Worm (Caenorhabditis elegans) whole organism, L1 larva: ENCODE results near the gene exc-7.

Source experiments
- C04F5.9 ChIP-seq: sonication (generic microtip); optimal IDR thresholded peaks from 2 replicates; lab custom pipeline; 2016; ENCODE audit warnings: missing genetic modification characterization, missing compliant biosample characterization
- C34B4.2 ChIP-seq: sonication (generic microtip); optimal IDR thresholded peaks from 2 replicates; lab custom pipeline; 2017; ENCODE audit warnings: mild to moderate bottlenecking, missing genetic modification characterization, missing compliant biosample characterization
- F16B12.6 ChIP-seq: fragments of 150-350 bp; optimal IDR thresholded peaks from 2 replicates; lab custom pipeline; 2014; ENCODE audit warnings: missing biosample characterization, missing genetic modification characterization
- Y116A8C.19 ChIP-seq: sonication (generic microtip); optimal IDR thresholded peaks from 2 replicates; lab custom pipeline; 2016; ENCODE audit warnings: missing compliant biosample characterization, missing genetic modification characterization, borderline replicate concordance
- aly-2 ChIP-seq: fragments of 150-350 bp; optimal IDR thresholded peaks from 2 replicates; lab custom pipeline; 2014; ENCODE audit warnings: missing biosample characterization, missing genetic modification characterization
- ama-1 ChIP-seq: fragments of 150-350 bp; optimal IDR thresholded peaks from 2 replicates; lab custom pipeline; 2014
- blmp-1 ChIP-seq: fragments of 150-350 bp; optimal IDR thresholded peaks from 2 replicates; lab custom pipeline; 2014; ENCODE audit warnings: missing biosample characterization, missing genetic modification characterization
- ceh-82 ChIP-seq, 3 experiments: fragments of 150-350 bp in 1 of 3; sonication (generic microtip) in 2 of 3; optimal IDR thresholded peaks; 2 replicates each; lab custom pipeline; 2014 to 2017; ENCODE audit warnings: missing biosample characterization in 3 of 3, missing genetic modification characterization in 3 of 3
- ceh-88 ChIP-seq: fragments of 200-800 bp; sonication (Bioruptor generic); IDR thresholded peaks from 2 replicates; pipeline ENCODE4 v1.3.6; 2022; ENCODE audit warnings: missing genetic modification characterization, missing compliant biosample characterization
- ceh-90 ChIP-seq: sonication (generic microtip); optimal IDR thresholded peaks from 2 replicates; lab custom pipeline; 2016; ENCODE audit warnings: missing genetic modification characterization, missing compliant biosample characterization
- dpl-1 ChIP-seq, 3 experiments: fragments of 150-350 bp in 2 of 3; sonication (generic microtip) in 1 of 3; optimal IDR thresholded peaks; 2 replicates each; lab custom pipeline; 2014 to 2017; ENCODE audit warnings: missing biosample characterization in 3 of 3, missing genetic modification characterization in 3 of 3, missing genetic modification reagents in 3 of 3
- efl-1 ChIP-seq, 4 experiments: fragments of 150-350 bp; optimal IDR thresholded peaks in 3 of 4; peaks in 1 of 4; 1 replicate in 1 of 4; 2 replicates in 3 of 4; lab custom pipeline; 2014; ENCODE audit warnings: missing biosample characterization in 2 of 4, missing genetic modification characterization in 2 of 4, missing genetic modification reagents in 2 of 4
- elt-2 ChIP-seq: sonication (generic microtip); optimal IDR thresholded peaks from 2 replicates; lab custom pipeline; 2016; ENCODE audit warnings: missing genetic modification characterization, mild to moderate bottlenecking, inconsistent platforms, missing compliant biosample characterization, missing genetic modification reagents
- elt-3 ChIP-seq, 6 experiments: fragments of 150-350 bp in 1 of 6; sonication (generic microtip); optimal IDR thresholded peaks; 2 replicates each; lab custom pipeline; 2017 to 2018; ENCODE audit warnings: missing biosample characterization in 6 of 6, missing genetic modification characterization in 6 of 6, inconsistent platforms in 1 of 6
- ets-5 ChIP-seq: fragments of 200-800 bp; sonication (Bioruptor generic); IDR thresholded peaks from 2 replicates; pipeline ENCODE4 v1.3.6; 2022; ENCODE audit warnings: missing genetic modification characterization, missing compliant biosample characterization
- fkh-10 ChIP-seq: sonication (generic microtip); optimal IDR thresholded peaks from 2 replicates; lab custom pipeline; 2017; ENCODE audit warnings: missing biosample characterization, missing genetic modification reagents, missing genetic modification characterization
- fkh-8 ChIP-seq: sonication (generic microtip); optimal IDR thresholded peaks from 2 replicates; lab custom pipeline; 2016; ENCODE audit warnings: mild to moderate bottlenecking, missing genetic modification characterization, missing compliant biosample characterization
- fos-1 ChIP-seq: fragments of 150-350 bp; optimal IDR thresholded peaks from 2 replicates; lab custom pipeline; 2014; ENCODE audit warnings: missing biosample characterization, missing genetic modification characterization
- grh-1 ChIP-seq: fragments of 200-800 bp; sonication (Bioruptor generic); IDR thresholded peaks from 2 replicates; pipeline ENCODE4 v1.3.6; 2022; ENCODE audit warnings: missing genetic modification reagents, missing genetic modification characterization, missing compliant biosample characterization
- hlh-17 ChIP-seq: fragments of 200-800 bp; sonication (Bioruptor generic); optimal IDR thresholded peaks from 2 replicates; lab custom pipeline; 2018; ENCODE audit warnings: missing genetic modification characterization, mild to moderate bottlenecking, missing compliant biosample characterization, moderate library complexity, borderline replicate concordance
- hpl-2 ChIP-seq: fragments of 150-350 bp; optimal IDR thresholded peaks from 2 replicates; lab custom pipeline; 2014; ENCODE audit warnings: missing biosample characterization, missing genetic modification reagents, missing genetic modification characterization
- irx-1 ChIP-seq: sonication (generic microtip); optimal IDR thresholded peaks from 2 replicates; lab custom pipeline; 2016; ENCODE audit warnings: missing genetic modification characterization, missing compliant biosample characterization
- jun-1 ChIP-seq: fragments of 150-350 bp; optimal IDR thresholded peaks from 2 replicates; lab custom pipeline; 2014; ENCODE audit warnings: missing biosample characterization, missing genetic modification reagents, missing genetic modification characterization
- lin-14 ChIP-seq: fragments of 200-800 bp; sonication (Bioruptor generic); optimal IDR thresholded peaks from 2 replicates; lab custom pipeline; 2018; ENCODE audit warnings: mild to moderate bottlenecking, missing genetic modification characterization, moderate library complexity, missing compliant biosample characterization
- lin-39 ChIP-seq: fragments of 150-350 bp; optimal IDR thresholded peaks from 2 replicates; lab custom pipeline; 2014; ENCODE audit warnings: missing biosample characterization, missing genetic modification reagents, missing genetic modification characterization
- lir-3 ChIP-seq: sonication (generic microtip); optimal IDR thresholded peaks from 2 replicates; lab custom pipeline; 2016; ENCODE audit warnings: mild to moderate bottlenecking, missing genetic modification characterization, moderate library complexity, missing compliant biosample characterization; ENCODE audit not compliant: poor library complexity
- lsy-2 ChIP-seq, 2 experiments: fragments of 150-350 bp; optimal IDR thresholded peaks; 2 replicates each; lab custom pipeline; 2014; ENCODE audit warnings: missing biosample characterization in 2 of 2, missing genetic modification characterization in 2 of 2
- mab-9 ChIP-seq: fragments of 200-800 bp; sonication (Bioruptor generic); IDR thresholded peaks from 2 replicates; pipeline ENCODE4 v1.3.6; 2022; ENCODE audit warnings: missing genetic modification reagents, missing genetic modification characterization, missing compliant biosample characterization
- mdl-1 ChIP-seq, 2 experiments: fragments of 150-350 bp; optimal IDR thresholded peaks; 2 replicates each; lab custom pipeline; 2014 to 2017; ENCODE audit warnings: missing biosample characterization in 2 of 2, missing genetic modification characterization in 2 of 2, inconsistent platforms in 1 of 2
- nhr-19 ChIP-seq: fragments of 200-800 bp; sonication (Bioruptor generic); conservative IDR thresholded peaks from 2 replicates; pipeline ENCODE4 v1.3.6; 2022; ENCODE audit warnings: missing genetic modification characterization, missing compliant biosample characterization
- nhr-20 ChIP-seq: sonication (generic microtip); optimal IDR thresholded peaks from 2 replicates; lab custom pipeline; 2016; ENCODE audit warnings: mild to moderate bottlenecking, missing genetic modification characterization, missing compliant biosample characterization
- nhr-237 ChIP-seq: fragments of 150-350 bp; optimal IDR thresholded peaks from 2 replicates; lab custom pipeline; 2014; ENCODE audit warnings: missing biosample characterization, missing genetic modification characterization
- nhr-76 ChIP-seq: sonication (generic microtip); optimal IDR thresholded peaks from 2 replicates; lab custom pipeline; 2017; ENCODE audit warnings: missing biosample characterization, missing genetic modification characterization
- nhr-77 ChIP-seq: fragments of 150-350 bp; optimal IDR thresholded peaks from 2 replicates; lab custom pipeline; 2014; ENCODE audit warnings: missing biosample characterization, missing genetic modification characterization
- nhr-85 ChIP-seq: sonication (generic microtip); peaks from one replicate; lab custom pipeline; 2016; ENCODE audit warnings: missing genetic modification characterization, inconsistent platforms, missing compliant biosample characterization
- nhr-90 ChIP-seq: sonication (generic microtip); optimal IDR thresholded peaks from 2 replicates; lab custom pipeline; 2016; ENCODE audit warnings: mild to moderate bottlenecking, missing genetic modification characterization, missing compliant biosample characterization; ENCODE audit not compliant: poor library complexity
- pag-3 ChIP-seq: sonication (generic microtip); optimal IDR thresholded peaks from 2 replicates; lab custom pipeline; 2017; ENCODE audit warnings: missing genetic modification characterization, mild to moderate bottlenecking, missing compliant biosample characterization, antibody characterized with exemption, borderline replicate concordance; ENCODE audit not compliant: insufficient read depth
- pqm-1 ChIP-seq: sonication (generic microtip); optimal IDR thresholded peaks from 3 replicates; lab custom pipeline; 2017; ENCODE audit warnings: missing biosample characterization, missing genetic modification characterization
- rnt-1 ChIP-seq: sonication (generic microtip); optimal IDR thresholded peaks from 2 replicates; lab custom pipeline; 2016; ENCODE audit warnings: mild to moderate bottlenecking, missing genetic modification characterization, moderate library complexity, missing compliant biosample characterization
- skn-1 ChIP-seq: fragments of 150-350 bp; optimal IDR thresholded peaks from 2 replicates; lab custom pipeline; 2014; ENCODE audit warnings: missing biosample characterization, missing genetic modification characterization
- snpc-4 ChIP-seq: fragments of 150-350 bp; optimal IDR thresholded peaks from 2 replicates; lab custom pipeline; 2014; ENCODE audit warnings: missing biosample characterization, missing genetic modification characterization
- snu-23 ChIP-seq: sonication (generic microtip); optimal IDR thresholded peaks from 2 replicates; lab custom pipeline; 2016; ENCODE audit warnings: missing genetic modification characterization, missing compliant biosample characterization
- sox-4 ChIP-seq: sonication (generic microtip); optimal IDR thresholded peaks from 2 replicates; lab custom pipeline; 2016; ENCODE audit warnings: missing genetic modification characterization, missing compliant biosample characterization
- swsn-7 ChIP-seq: sonication (generic microtip); optimal IDR thresholded peaks from 2 replicates; lab custom pipeline; 2016; ENCODE audit warnings: missing genetic modification characterization, missing compliant biosample characterization
- tlp-1 ChIP-seq: fragments of 150-350 bp; optimal IDR thresholded peaks from 2 replicates; lab custom pipeline; 2014; ENCODE audit warnings: missing biosample characterization, missing genetic modification characterization
- unc-130 ChIP-seq: fragments of 150-350 bp; optimal IDR thresholded peaks from 2 replicates; lab custom pipeline; 2017; ENCODE audit warnings: missing biosample characterization, missing genetic modification characterization, inconsistent platforms
- unc-30 ChIP-seq: sonication (generic microtip); optimal IDR thresholded peaks from 2 replicates; lab custom pipeline; 2017; ENCODE audit warnings: missing biosample characterization, missing genetic modification characterization
- unc-62 ChIP-seq: fragments of 150-350 bp; optimal IDR thresholded peaks from 2 replicates; lab custom pipeline; 2014; ENCODE audit warnings: missing biosample characterization, missing genetic modification reagents, missing genetic modification characterization
- unc-86 ChIP-seq: sonication (generic microtip); optimal IDR thresholded peaks from 2 replicates; lab custom pipeline; 2016; ENCODE audit warnings: missing genetic modification characterization, missing compliant biosample characterization
- vab-15 ChIP-seq: sonication (generic microtip); optimal IDR thresholded peaks from 2 replicates; lab custom pipeline; 2017; ENCODE audit warnings: missing genotype, mild to moderate bottlenecking, missing genetic modification characterization, missing compliant biosample characterization
- zip-4 ChIP-seq: fragments of 200-800 bp; sonication (Bioruptor generic); optimal IDR thresholded peaks from 2 replicates; lab custom pipeline; 2018; ENCODE audit warnings: mild to moderate bottlenecking, missing genetic modification characterization, moderate library complexity, missing compliant biosample characterization

Gene exc-7

DNA sequence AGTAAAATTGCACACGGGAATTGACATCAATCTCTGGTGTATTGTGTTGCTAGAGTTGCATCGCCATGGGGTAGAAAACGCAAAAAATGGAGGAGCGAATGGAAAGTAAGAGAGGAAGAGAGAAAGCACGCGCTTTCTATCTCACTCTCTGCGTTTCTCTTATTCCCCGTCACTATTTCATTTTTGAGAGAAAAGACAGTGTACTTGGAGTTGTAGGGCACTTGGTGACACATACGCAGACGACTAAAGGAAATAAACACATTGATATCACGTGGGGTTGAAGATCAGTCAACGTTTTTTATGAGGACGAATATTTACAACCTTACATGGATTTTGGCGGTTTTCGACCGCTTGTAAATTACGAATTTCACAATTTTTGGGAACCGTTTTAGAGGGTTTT, 27.6 kb downstream of the exc-7 start (continued):
- TF ChIP-seq mab-9 (peak; percentile 71), elt-3 (tag; optimal IDR thresholded peaks at IDR 0.05; lab: Kevin White, UChicago) (peak in 5 of 6 experiments; percentile 40 to 99 (median 95)), vab-15 (tag; lab: Kevin White, UChicago) (peak; percentile 40), lin-39 (tag; lab: Kevin White, UChicago) (peak; percentile 81), snpc-4 (peak; percentile 74), F16B12.6 (tag; lab: Kevin White, UChicago) (peak; percentile 51), irx-1 (tag; lab: Kevin White, UChicago) (peak; percentile 93), Y116A8C.19 (no peak), rnt-1 (tag; lab: Kevin White, UChicago) (peak; percentile 95), pqm-1 (tag; lab: Kevin White, UChicago) (no peak), lir-3 (tag; lab: Kevin White, UChicago) (peak; percentile 89), elt-2 (peak; percentile 84), skn-1 (peak; percentile 94), hpl-2 (peak; percentile 71), snu-23 (GFP tag; lab: Kevin White, UChicago) (peak; percentile 99), ceh-82 (tag; optimal IDR thresholded peaks at IDR 0.05; lab: Kevin White, UChicago) (peak; percentile 68 to 91 (median 88)), nhr-77 (tag; lab: Kevin White, UChicago) (peak; percentile 88), tlp-1 (tag; lab: Kevin White, UChicago) (no peak), ets-5 (GFP tag; lab: Robert Waterston, UW) (no peak), fkh-10 (GFP tag; lab: Kevin White, UChicago) (peak; percentile 69), nhr-90 (peak; percentile 95), C04F5.9 (tag; lab: Kevin White, UChicago) (peak; percentile 73), grh-1 (GFP tag; lab: Robert Waterston, UW) (peak; percentile 85), mdl-1 (tag; optimal IDR thresholded peaks at IDR 0.05; lab: Kevin White, UChicago) (peak; percentile 95 to 100), C34B4.2 (tag; lab: Kevin White, UChicago) (no peak), fos-1 (tag; lab: Kevin White, UChicago) (peak; percentile 92), sox-4 (tag; lab: Kevin White, UChicago) (peak; percentile 72), dpl-1 (GFP tag; optimal IDR thresholded peaks at IDR 0.05; lab: Kevin White, UChicago) (peak; percentile 71 to 79 (median 75)), nhr-85 (tag; lab: Kevin White, UChicago) (peak; percentile 100), pag-3 (tag; lab: Kevin White, UChicago) (no peak), nhr-20 (tag; lab: Kevin White, UChicago) (peak; percentile 100), lin-14 (peak; percentile 99)
- TF ChIP-seq, all 84 proteins: peak for 63

DNA sequence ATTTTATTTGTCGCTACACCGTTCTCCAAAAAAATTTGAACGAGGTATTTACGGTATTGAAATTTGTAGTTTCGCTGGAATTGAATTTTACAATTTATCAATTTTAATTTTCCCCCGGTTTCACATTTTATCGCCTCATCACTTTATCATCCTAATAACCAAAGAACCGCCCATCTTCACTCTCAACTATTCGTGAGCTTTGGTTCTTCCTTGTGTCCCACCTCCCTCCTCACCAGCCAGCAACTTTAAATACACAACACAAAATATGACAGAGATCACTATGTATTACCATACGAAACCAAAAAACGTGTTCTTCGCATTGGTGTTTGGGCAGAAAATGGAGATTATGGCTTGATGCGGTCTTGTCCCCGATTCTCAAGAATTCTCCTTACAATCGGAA, 28.3 kb downstream of the exc-7 start:
- TF ChIP-seq dpl-1 (GFP tag; optimal IDR thresholded peaks at IDR 0.05; lab: Kevin White, UChicago): peak in 1 of 3 experiments; percentile 10
- TF ChIP-seq unc-130 (tag; lab: Kevin White, UChicago): no peak
- TF ChIP-seq mdl-1 (tag; optimal IDR thresholded peaks at IDR 0.05; lab: Kevin White, UChicago): peak in 1 of 2 experiments; percentile 11
- TF ChIP-seq hlh-17 (GFP tag; lab: Kevin White, UChicago): no peak
- TF ChIP-seq lsy-2 (tag; optimal IDR thresholded peaks at IDR 0.05; lab: Kevin White, UChicago): peak in 1 of 2 experiments; percentile 4
- no peak for TF ChIP-seq nhr-76 (tag; lab: Kevin White, UChicago)
- peak; percentile 44 for TF ChIP-seq blmp-1 (tag; lab: Kevin White, UChicago)
- no peak for TF ChIP-seq nhr-77 (tag; lab: Kevin White, UChicago)
- TF ChIP-seq unc-62: no peak
- no peak for TF ChIP-seq grh-1 (GFP tag; lab: Robert Waterston, UW)
- peak; percentile 45 for TF ChIP-seq ama-1 (lab: Kevin White, UChicago)
- no peak for TF ChIP-seq vab-15 (tag; lab: Kevin White, UChicago)
- peak; percentile 71 for TF ChIP-seq nhr-19 (GFP tag; lab: Robert Waterston, UW)
- TF ChIP-seq ceh-90 (tag; lab: Kevin White, UChicago): no peak
- no peak for TF ChIP-seq aly-2 (tag; lab: Kevin White, UChicago)
- TF ChIP-seq nhr-237: no peak
- TF ChIP-seq hpl-2: no peak
- TF ChIP-seq jun-1: no peak
- no peak for TF ChIP-seq efl-1 (optimal IDR thresholded peaks at IDR 0.05; lab: Kevin White, UChicago)
- TF ChIP-seq efl-1 (GFP tag; optimal IDR thresholded peaks at IDR 0.05 in 1 of 2; lab: Kevin White, UChicago): no peak
- TF ChIP-seq zip-4 (GFP tag; lab: Kevin White, UChicago): no peak
- no peak for TF ChIP-seq ceh-88 (GFP tag; lab: Robert Waterston, UW)
- no peak for TF ChIP-seq unc-86 (tag; lab: Kevin White, UChicago)
- TF ChIP-seq swsn-7: no peak
- TF ChIP-seq fkh-8: no peak
- no peak for TF ChIP-seq skn-1
- no peak for TF ChIP-seq unc-30 (tag; lab: Kevin White, UChicago)
- no peak for TF ChIP-seq lir-3 (tag; lab: Kevin White, UChicago)
- TF ChIP-seq rnt-1 (tag; lab: Kevin White, UChicago): no peak
- no peak for TF ChIP-seq sox-4 (tag; lab: Kevin White, UChicago)
